Worm (Caenorhabditis elegans) whole organism, L1 larva: ENCODE results near the gene R144.6.
A peak's percentile ranks its signal among the peaks of the same experiment; 100 is the strongest.

Experiments used
- C16A3.4 ChIP-seq: fragments of 150-350 bp; optimal IDR thresholded peaks from 2 replicates; lab custom pipeline; 2014; ENCODE audit warnings: missing biosample characterization, missing genetic modification characterization
- C34B4.2 ChIP-seq: sonication (generic microtip); optimal IDR thresholded peaks from 2 replicates; lab custom pipeline; 2017; ENCODE audit warnings: mild to moderate bottlenecking, missing genetic modification characterization, missing compliant biosample characterization
- Y116A8C.19 ChIP-seq: sonication (generic microtip); optimal IDR thresholded peaks from 2 replicates; lab custom pipeline; 2016; ENCODE audit warnings: missing compliant biosample characterization, missing genetic modification characterization, borderline replicate concordance
- alr-1 ChIP-seq: fragments of 200-800 bp; sonication (Bioruptor generic); optimal IDR thresholded peaks from 2 replicates; lab custom pipeline; 2018; ENCODE audit warnings: borderline replicate concordance, mild to moderate bottlenecking, missing genetic modification characterization, missing compliant biosample characterization
- ama-1 ChIP-seq: fragments of 150-350 bp; optimal IDR thresholded peaks from 2 replicates; lab custom pipeline; 2014
- blmp-1 ChIP-seq: fragments of 150-350 bp; optimal IDR thresholded peaks from 2 replicates; lab custom pipeline; 2014; ENCODE audit warnings: missing biosample characterization, missing genetic modification characterization
- ceh-63 ChIP-seq: fragments of 200-800 bp; sonication (Bioruptor generic); optimal IDR thresholded peaks from 2 replicates; lab custom pipeline; 2018; ENCODE audit warnings: mild to moderate bottlenecking, missing genetic modification characterization, missing compliant biosample characterization
- ceh-8 ChIP-seq: fragments of 200-800 bp; sonication (Bioruptor generic); optimal IDR thresholded peaks from 2 replicates; lab custom pipeline; 2018; ENCODE audit warnings: mild to moderate bottlenecking, missing genetic modification characterization, moderate library complexity, missing compliant biosample characterization
- ceh-82 ChIP-seq, 3 experiments: fragments of 150-350 bp in 1 of 3; sonication (generic microtip) in 2 of 3; optimal IDR thresholded peaks; 2 replicates each; lab custom pipeline; 2014 to 2017; ENCODE audit warnings: missing biosample characterization in 3 of 3, missing genetic modification characterization in 3 of 3
- efl-1 ChIP-seq, 4 experiments: fragments of 150-350 bp; optimal IDR thresholded peaks in 3 of 4; peaks in 1 of 4; 1 replicate in 1 of 4; 2 replicates in 3 of 4; lab custom pipeline; 2014; ENCODE audit warnings: missing biosample characterization in 2 of 4, missing genetic modification characterization in 2 of 4, missing genetic modification reagents in 2 of 4
- egl-13 ChIP-seq: sonication (generic microtip); optimal IDR thresholded peaks from 2 replicates; lab custom pipeline; 2016; ENCODE audit warnings: missing genotype, missing genetic modification reagents, missing genetic modification characterization, missing compliant biosample characterization
- elt-2 ChIP-seq: sonication (generic microtip); optimal IDR thresholded peaks from 2 replicates; lab custom pipeline; 2016; ENCODE audit warnings: missing genetic modification characterization, mild to moderate bottlenecking, inconsistent platforms, missing compliant biosample characterization, missing genetic modification reagents
- ets-5 ChIP-seq: fragments of 200-800 bp; sonication (Bioruptor generic); IDR thresholded peaks from 2 replicates; pipeline ENCODE4 v1.3.6; 2022; ENCODE audit warnings: missing genetic modification characterization, missing compliant biosample characterization
- fkh-4 ChIP-seq: sonication (generic microtip); optimal IDR thresholded peaks from 2 replicates; lab custom pipeline; 2016; ENCODE audit warnings: missing compliant biosample characterization, missing genetic modification characterization, borderline replicate concordance
- fos-1 ChIP-seq: fragments of 150-350 bp; optimal IDR thresholded peaks from 2 replicates; lab custom pipeline; 2014; ENCODE audit warnings: missing biosample characterization, missing genetic modification characterization
- grh-1 ChIP-seq: fragments of 200-800 bp; sonication (Bioruptor generic); IDR thresholded peaks from 2 replicates; pipeline ENCODE4 v1.3.6; 2022; ENCODE audit warnings: missing genetic modification reagents, missing genetic modification characterization, missing compliant biosample characterization
- hlh-17 ChIP-seq: fragments of 200-800 bp; sonication (Bioruptor generic); optimal IDR thresholded peaks from 2 replicates; lab custom pipeline; 2018; ENCODE audit warnings: missing genetic modification characterization, mild to moderate bottlenecking, missing compliant biosample characterization, moderate library complexity, borderline replicate concordance
- irx-1 ChIP-seq: sonication (generic microtip); optimal IDR thresholded peaks from 2 replicates; lab custom pipeline; 2016; ENCODE audit warnings: missing genetic modification characterization, missing compliant biosample characterization
- lsy-2 ChIP-seq, 2 experiments: fragments of 150-350 bp; optimal IDR thresholded peaks; 2 replicates each; lab custom pipeline; 2014; ENCODE audit warnings: missing biosample characterization in 2 of 2, missing genetic modification characterization in 2 of 2
- mab-9 ChIP-seq: fragments of 200-800 bp; sonication (Bioruptor generic); IDR thresholded peaks from 2 replicates; pipeline ENCODE4 v1.3.6; 2022; ENCODE audit warnings: missing genetic modification reagents, missing genetic modification characterization, missing compliant biosample characterization
- nhr-19 ChIP-seq: fragments of 200-800 bp; sonication (Bioruptor generic); conservative IDR thresholded peaks from 2 replicates; pipeline ENCODE4 v1.3.6; 2022; ENCODE audit warnings: missing genetic modification characterization, missing compliant biosample characterization
- nhr-20 ChIP-seq: sonication (generic microtip); optimal IDR thresholded peaks from 2 replicates; lab custom pipeline; 2016; ENCODE audit warnings: mild to moderate bottlenecking, missing genetic modification characterization, missing compliant biosample characterization
- nhr-237 ChIP-seq: fragments of 150-350 bp; optimal IDR thresholded peaks from 2 replicates; lab custom pipeline; 2014; ENCODE audit warnings: missing biosample characterization, missing genetic modification characterization
- nhr-28 ChIP-seq: fragments of 150-350 bp; optimal IDR thresholded peaks from 2 replicates; lab custom pipeline; 2014; ENCODE audit warnings: missing biosample characterization, missing genetic modification characterization
- nhr-47 ChIP-seq: sonication (generic microtip); optimal IDR thresholded peaks from 2 replicates; lab custom pipeline; 2016; ENCODE audit warnings: mild to moderate bottlenecking, missing genetic modification characterization, moderate library complexity, missing compliant biosample characterization
- nhr-71 ChIP-seq: sonication (generic microtip); optimal IDR thresholded peaks from 2 replicates; lab custom pipeline; 2016; ENCODE audit warnings: mild to moderate bottlenecking, missing genetic modification characterization, moderate library complexity, missing compliant biosample characterization
- nhr-84 ChIP-seq: sonication (generic microtip); optimal IDR thresholded peaks from 2 replicates; lab custom pipeline; 2017; ENCODE audit warnings: missing biosample characterization, missing genetic modification characterization
- pax-3 ChIP-seq: fragments of 200-800 bp; sonication (Bioruptor generic); optimal IDR thresholded peaks from 2 replicates; lab custom pipeline; 2018; ENCODE audit warnings: mild to moderate bottlenecking, missing genetic modification characterization, moderate library complexity, missing compliant biosample characterization
- pqm-1 ChIP-seq: sonication (generic microtip); optimal IDR thresholded peaks from 3 replicates; lab custom pipeline; 2017; ENCODE audit warnings: missing biosample characterization, missing genetic modification characterization
- skn-1 ChIP-seq: fragments of 150-350 bp; optimal IDR thresholded peaks from 2 replicates; lab custom pipeline; 2014; ENCODE audit warnings: missing biosample characterization, missing genetic modification characterization
- snu-23 ChIP-seq: sonication (generic microtip); optimal IDR thresholded peaks from 2 replicates; lab custom pipeline; 2016; ENCODE audit warnings: missing genetic modification characterization, missing compliant biosample characterization
- sup-37 ChIP-seq: fragments of 200-800 bp; sonication (Bioruptor generic); optimal IDR thresholded peaks from 2 replicates; lab custom pipeline; 2018; ENCODE audit warnings: mild to moderate bottlenecking, missing genetic modification characterization, missing compliant biosample characterization
- tlp-1 ChIP-seq: fragments of 150-350 bp; optimal IDR thresholded peaks from 2 replicates; lab custom pipeline; 2014; ENCODE audit warnings: missing biosample characterization, missing genetic modification characterization
- unc-130 ChIP-seq: fragments of 150-350 bp; optimal IDR thresholded peaks from 2 replicates; lab custom pipeline; 2017; ENCODE audit warnings: missing biosample characterization, missing genetic modification characterization, inconsistent platforms
- unc-30 ChIP-seq: sonication (generic microtip); optimal IDR thresholded peaks from 2 replicates; lab custom pipeline; 2017; ENCODE audit warnings: missing biosample characterization, missing genetic modification characterization
- unc-86 ChIP-seq: sonication (generic microtip); optimal IDR thresholded peaks from 2 replicates; lab custom pipeline; 2016; ENCODE audit warnings: missing genetic modification characterization, missing compliant biosample characterization
- unc-98 ChIP-seq: fragments of 200-800 bp; sonication (Bioruptor generic); IDR thresholded peaks from 2 replicates; pipeline ENCODE4 v1.3.6; 2022; ENCODE audit warnings: missing genetic modification characterization, missing compliant biosample characterization
- vab-15 ChIP-seq: sonication (generic microtip); optimal IDR thresholded peaks from 2 replicates; lab custom pipeline; 2017; ENCODE audit warnings: missing genotype, mild to moderate bottlenecking, missing genetic modification characterization, missing compliant biosample characterization
- xbp-1 ChIP-seq: sonication (generic microtip); optimal IDR thresholded peaks from 2 replicates; lab custom pipeline; 2016; ENCODE audit warnings: missing genetic modification characterization, missing compliant biosample characterization
- zag-1 ChIP-seq: fragments of 150-350 bp; optimal IDR thresholded peaks from 2 replicates; lab custom pipeline; 2014; ENCODE audit warnings: missing biosample characterization, missing genetic modification characterization
- ztf-4 ChIP-seq: fragments of 150-350 bp; optimal IDR thresholded peaks from 2 replicates; lab custom pipeline; 2014; ENCODE audit warnings: missing biosample characterization, missing genetic modification characterization

The R144.6 gene

ce11 chrIII:4962886-4963285 lies 41.6 kb downstream of the R144.6 start, which contains the start of gene C27F2.9 (continued):
- TF ChIP-seq ceh-63 (GFP tag; lab: Kevin White, UChicago) (no peak), ceh-82 (tag; optimal IDR thresholded peaks at IDR 0.05; lab: Kevin White, UChicago) (peak; percentile 89 to 94 (median 93)), fos-1 (tag; lab: Kevin White, UChicago) (peak; percentile 80), irx-1 (peak; percentile 90), nhr-28 (tag; lab: Kevin White, UChicago) (no peak), ceh-8 (GFP tag; lab: Kevin White, UChicago) (peak; percentile 84), tlp-1 (tag; lab: Kevin White, UChicago) (no peak), blmp-1 (tag; lab: Kevin White, UChicago) (peak; percentile 71), ama-1 (lab: Kevin White, UChicago) (peak; percentile 9), lsy-2 (tag; optimal IDR thresholded peaks at IDR 0.05; lab: Kevin White, UChicago) (peak; percentile 94), unc-86 (tag; lab: Kevin White, UChicago) (peak; percentile 89), fkh-4 (peak; percentile 44), nhr-84 (no peak), grh-1 (GFP tag; lab: Robert Waterston, UW) (peak; percentile 85), nhr-71 (peak; percentile 95), nhr-47 (tag; lab: Kevin White, UChicago) (peak; percentile 95), skn-1 (tag; lab: Kevin White, UChicago) (peak; percentile 91), pqm-1 (tag; lab: Kevin White, UChicago) (no peak), pax-3 (peak; percentile 78), vab-15 (tag; lab: Kevin White, UChicago) (no peak), hlh-17 (GFP tag; lab: Kevin White, UChicago) (no peak), unc-130 (tag; lab: Kevin White, UChicago) (peak; percentile 81), snu-23 (GFP tag; lab: Kevin White, UChicago) (peak; percentile 94), unc-30 (no peak), mab-9 (GFP tag; lab: Robert Waterston, UW) (peak; percentile 84), C34B4.2 (tag; lab: Kevin White, UChicago) (peak; percentile 36), nhr-19 (GFP tag; lab: Robert Waterston, UW) (peak; percentile 91), xbp-1 (tag; lab: Kevin White, UChicago) (peak; percentile 93), Y116A8C.19 (tag; lab: Kevin White, UChicago) (no peak), sup-37 (GFP tag; lab: Kevin White, UChicago) (peak; percentile 81), alr-1 (tag; lab: Kevin White, UChicago) (no peak), nhr-20 (tag; lab: Kevin White, UChicago) (peak; percentile 91), elt-2 (tag; lab: Kevin White, UChicago) (peak; percentile 74), zag-1 (tag; lab: Kevin White, UChicago) (peak; percentile 18), ets-5 (no peak), nhr-237 (tag; lab: Kevin White, UChicago) (peak; percentile 84)
- TF ChIP-seq, all 84 proteins: peak for 65

- TF ChIP-seq unc-30 (no peak), ztf-4 (tag; lab: Kevin White, UChicago) (no peak)
Measured at ce11 chrIII:4962393-4962792, 42.1 kb downstream of the R144.6 start, which contains the start of gene vps-22. vps-22 (minus strand) TSS chrIII:4962493.

ce11 chrIII:4961281-4961680 lies 43.2 kb downstream of the R144.6 start:
- no peak for TF ChIP-seq unc-98 (GFP tag; lab: Robert Waterston, UW)
- TF ChIP-seq C16A3.4 (tag; lab: Kevin White, UChicago) = no peak
- no peak for TF ChIP-seq egl-13 (tag; lab: Kevin White, UChicago)
- no peak for TF ChIP-seq efl-1 (optimal IDR thresholded peaks at IDR 0.05; lab: Kevin White, UChicago)
- peak in 1 of 2 experiments; percentile 26 for TF ChIP-seq efl-1 (GFP tag; optimal IDR thresholded peaks at IDR 0.05 in 1 of 2; lab: Kevin White, UChicago)
